Worm (Caenorhabditis elegans): ENCODE measurements around the gene T06E8.8.

DNA sequence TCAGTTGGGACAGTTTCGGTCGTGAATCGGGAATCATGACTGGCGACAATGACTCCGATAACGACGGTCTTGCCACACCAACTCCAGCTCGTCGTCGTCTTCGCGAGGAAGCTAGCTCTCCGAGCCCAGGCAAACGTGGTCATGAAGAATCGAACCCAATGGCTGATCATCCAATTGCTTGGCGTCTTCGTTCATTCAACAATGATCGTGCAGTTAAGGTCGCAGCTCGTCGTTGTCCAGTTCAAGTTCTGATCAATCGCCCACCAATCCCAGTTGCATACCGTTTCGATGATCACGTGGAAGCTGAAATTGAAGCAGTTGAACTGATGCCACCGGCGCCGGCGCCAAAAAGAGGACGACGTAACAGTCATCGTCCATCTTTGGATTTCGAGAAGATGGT lies 3.6 kb downstream of the T06E8.8 start:
- TF ChIP-seq hnd-1 (tag; optimal IDR thresholded peaks at IDR 0.05): no peak
- no peak for TF ChIP-seq ama-1 (optimal IDR thresholded peaks at IDR 0.05)
- no peak for TF ChIP-seq pes-1 (GFP tag; IDR thresholded peaks at IDR 0.05)
